Worm (Caenorhabditis elegans) whole organism, midembryonic: ENCODE data around the gene crn-3.

Experiments
- T22C8.4 ChIP-seq: fragments of 200-800 bp; sonication (Bioruptor generic); IDR thresholded peaks from 2 replicates; pipeline ENCODE4 v1.3.6; 2022; ENCODE audit warnings: missing genetic modification characterization, missing compliant biosample characterization
- cog-1 ChIP-seq: sonication (generic microtip); optimal IDR thresholded peaks from 2 replicates; lab custom pipeline; 2016; ENCODE audit warnings: missing genetic modification characterization, missing compliant biosample characterization
- flt-1 ChIP-seq: fragments of 200-800 bp; sonication (Bioruptor generic); IDR thresholded peaks from 2 replicates; pipeline ENCODE4 v1.3.6; 2022; ENCODE audit warnings: missing genetic modification characterization, missing compliant biosample characterization
- klf-2 ChIP-seq: fragments of 200-800 bp; sonication (Bioruptor generic); conservative IDR thresholded peaks from 2 replicates; pipeline ENCODE4 v1.3.6; 2022; ENCODE audit warnings: missing genetic modification reagents, missing genetic modification characterization, missing compliant biosample characterization
- med-1 ChIP-seq: sonication (generic microtip); optimal IDR thresholded peaks from 2 replicates; lab custom pipeline; 2017; ENCODE audit warnings: missing genetic modification characterization, mild to moderate bottlenecking, missing compliant biosample characterization, antibody characterized with exemption, missing genetic modification reagents; ENCODE audit not compliant: insufficient read depth
- ref-1 ChIP-seq: fragments of 200-800 bp; sonication (Bioruptor generic); conservative IDR thresholded peaks from 2 replicates; pipeline ENCODE4 v1.3.6; 2022; ENCODE audit warnings: missing genetic modification reagents, missing genetic modification characterization, missing compliant biosample characterization
- tab-1 ChIP-seq: fragments of 200-800 bp; sonication (Bioruptor generic); IDR thresholded peaks from 2 replicates; pipeline ENCODE4 v1.3.6; 2022; ENCODE audit warnings: missing genetic modification characterization, missing compliant biosample characterization
- ztf-23 ChIP-seq: fragments of 200-800 bp; sonication (Bioruptor generic); IDR thresholded peaks from 2 replicates; pipeline ENCODE4 v1.3.6; 2022; ENCODE audit warnings: missing genetic modification reagents, missing genetic modification characterization, missing compliant biosample characterization
- ztf-29 ChIP-seq: fragments of 200-800 bp; sonication (Bioruptor generic); IDR thresholded peaks from 2 replicates; pipeline ENCODE4 v1.3.6; 2022; ENCODE audit warnings: missing genetic modification reagents, missing genetic modification characterization, missing compliant biosample characterization

Gene crn-3

ce11 chrII:10547311-10547710 lies 40.5 kb upstream of the crn-3 start:
- TF ChIP-seq klf-2 (GFP tag; lab: Robert Waterston, UW) = no peak
- peak; percentile 61; the same call in 1 of the 2 replicates for TF ChIP-seq flt-1

- TF ChIP-seq flt-1 (peak; percentile 45; the same call in 1 of the 2 replicates), klf-2 (GFP tag; lab: Robert Waterston, UW) (no peak)
These were observed 39.8 kb upstream of the crn-3 start for ce11 chrII:10547803-10548693.

- TF ChIP-seq flt-1 (peak; percentile 80), ztf-23 (peak; percentile 71; the same call in 1 of the 2 replicates), ztf-29 (GFP tag; lab: Robert Waterston, UW) (peak; percentile 85), ref-1 (GFP tag; lab: Robert Waterston, UW) (no peak), T22C8.4 (GFP tag; lab: Robert Waterston, UW) (no peak)
These were observed 38.8 kb upstream of the crn-3 start for ce11 chrII:10548778-10549671.

ce11 chrII:10550173-10550572 lies 37.7 kb upstream of the crn-3 start:
- TF ChIP-seq med-1 (GFP tag; lab: Kevin White, UChicago) = no peak
- no peak for TF ChIP-seq ref-1 (GFP tag; lab: Robert Waterston, UW)
- no peak for TF ChIP-seq tab-1 (GFP tag; lab: Robert Waterston, UW)
- no peak for TF ChIP-seq klf-2 (GFP tag; lab: Robert Waterston, UW)
- no peak for TF ChIP-seq flt-1
- TF ChIP-seq ztf-29 (GFP tag; lab: Robert Waterston, UW) = no peak

- no peak for TF ChIP-seq ref-1 (GFP tag; lab: Robert Waterston, UW)
- no peak for TF ChIP-seq ztf-29 (GFP tag; lab: Robert Waterston, UW)
- no peak for TF ChIP-seq ztf-23
- TF ChIP-seq T22C8.4 (GFP tag; lab: Robert Waterston, UW) = no peak
- no peak for TF ChIP-seq cog-1 (tag; lab: Kevin White, UChicago)
- no peak for TF ChIP-seq flt-1
- no peak for TF ChIP-seq med-1 (GFP tag; lab: Kevin White, UChicago)
- no peak for TF ChIP-seq tab-1 (GFP tag; lab: Robert Waterston, UW)
- TF ChIP-seq klf-2 (GFP tag; lab: Robert Waterston, UW) = no peak
These were observed 36.8 kb upstream of the crn-3 start for ce11 chrII:10550872-10551647.

ce11 chrII:10551985-10552736 lies 35.7 kb upstream of the crn-3 start:
- TF ChIP-seq klf-2 (GFP tag; lab: Robert Waterston, UW) (no peak), ztf-23 (0 out of 2 replicates have a peak, but pooled peaks have one; percentile 57), cog-1 (tag; lab: Kevin White, UChicago) (peak; percentile 16)

- 0 out of 2 replicates have a peak, but pooled peaks have one; percentile 28 for TF ChIP-seq tab-1 (GFP tag; lab: Robert Waterston, UW)
- TF ChIP-seq med-1 (GFP tag; lab: Kevin White, UChicago) = no peak
These were observed 34.3 kb upstream of the crn-3 start for ce11 chrII:10553377-10554045.

ce11 chrII:10554046-10554399 lies 33.8 kb upstream of the crn-3 start:
- TF ChIP-seq cog-1 (tag; lab: Kevin White, UChicago) (no peak), ztf-23 (no peak), klf-2 (GFP tag; lab: Robert Waterston, UW) (no peak), flt-1 (0 out of 2 replicates have a peak, but pooled peaks have one; percentile 31)

ce11 chrII:10554972-10555371 lies 32.9 kb upstream of the crn-3 start, which contains the start of gene mnk-1:
Gene mnk-1 (minus strand): TSS chrII:10555044.
- TF ChIP-seq med-1 (GFP tag; lab: Kevin White, UChicago) (no peak), ztf-23 (no peak), cog-1 (tag; lab: Kevin White, UChicago) (no peak), ztf-29 (GFP tag; lab: Robert Waterston, UW) (no peak), tab-1 (GFP tag; lab: Robert Waterston, UW) (no peak)
